Worm (Caenorhabditis elegans) whole organism, L4 larva: Measurements from ENCODE around the gene fil-2.

Experiments
- dpl-1 ChIP-seq: fragments of 150-350 bp; optimal IDR thresholded peaks from 2 replicates; lab custom pipeline; 2014; ENCODE audit warnings: missing biosample characterization, missing genetic modification reagents, missing genetic modification characterization
- dve-1 ChIP-seq: sonication (generic microtip); optimal IDR thresholded peaks from 2 replicates; lab custom pipeline; 2017; ENCODE audit warnings: antibody characterized with exemption, mild to moderate bottlenecking, missing genetic modification characterization, missing compliant biosample characterization; ENCODE audit not compliant: insufficient read depth

DNA sequence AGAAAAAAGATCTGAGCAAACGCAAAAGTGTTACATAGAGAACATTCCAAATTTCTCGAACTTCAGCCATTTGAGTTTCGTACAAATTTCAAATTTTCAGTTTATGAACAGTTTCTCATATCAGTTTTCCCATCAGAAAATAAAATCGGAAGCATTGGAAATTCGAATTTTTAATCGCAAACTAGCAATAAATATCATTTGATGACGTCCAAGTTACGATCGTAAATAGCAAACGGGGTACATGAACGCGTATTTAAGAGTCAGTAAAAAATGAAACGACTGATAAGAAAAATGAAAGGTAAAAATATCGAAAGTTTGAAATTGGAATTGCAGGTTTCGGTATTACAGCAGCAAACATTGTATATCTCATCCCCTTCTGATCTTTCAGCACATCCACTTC is 12.5 kb downstream of the fil-2 start:
- TF ChIP-seq dve-1 (tag; lab: Kevin White, UChicago) (peak; percentile 52), dpl-1 (GFP tag; lab: Kevin White, UChicago) (no peak)
